Worm (Caenorhabditis elegans): Measurements from ENCODE around the gene C11D2.3.

The C11D2.3 gene

ce11 chrIV:6151513-6151912, at the start of gene C11D2.3:
Gene C11D2.3 (plus strand): TSS chrIV:6151813.
- TF ChIP-seq pes-1 (GFP tag; IDR thresholded peaks at IDR 0.05) (no peak), B0310.2 (tag; optimal IDR thresholded peaks at IDR 0.05) (no peak), ama-1 (optimal IDR thresholded peaks at IDR 0.05) (no peak), F13C5.2 (tag; optimal IDR thresholded peaks at IDR 0.05) (no peak), hmbx-1 (tag; optimal IDR thresholded peaks at IDR 0.05) (no peak)

- no peak for TF ChIP-seq ceh-13 (GFP tag; optimal IDR thresholded peaks at IDR 0.05)
Observed at ce11 chrIV:6104446-6104845, 47.2 kb upstream of the C11D2.3 start.

- TF ChIP-seq sea-1 (GFP tag; conservative IDR thresholded peaks at IDR 0.05) (no peak), tbx-37 (GFP tag; conservative IDR thresholded peaks at IDR 0.05) (no peak), ceh-13 (GFP tag; optimal IDR thresholded peaks at IDR 0.05) (no peak), ets-7 (tag; optimal IDR thresholded peaks at IDR 0.05) (no peak), ceh-36 (tag; optimal IDR thresholded peaks at IDR 0.05) (no peak), scrt-1 (GFP tag; IDR thresholded peaks at IDR 0.05) (no peak), ama-1 (optimal IDR thresholded peaks at IDR 0.05) (no peak), aly-1 (tag; optimal IDR thresholded peaks at IDR 0.05) (no peak), hnd-1 (tag; optimal IDR thresholded peaks at IDR 0.05) (no peak), pes-1 (GFP tag; IDR thresholded peaks at IDR 0.05) (no peak), tbx-11 (GFP tag; IDR thresholded peaks at IDR 0.05) (no peak), tra-4 (tag; optimal IDR thresholded peaks at IDR 0.05) (no peak), flt-1 (GFP tag; IDR thresholded peaks at IDR 0.05) (no peak), F13C5.2 (tag; optimal IDR thresholded peaks at IDR 0.05) (no peak), B0310.2 (tag; optimal IDR thresholded peaks at IDR 0.05) (no peak)
Observed at ce11 chrIV:6108665-6109064, 42.9 kb upstream of the C11D2.3 start.

- TF ChIP-seq tra-4 (tag; optimal IDR thresholded peaks at IDR 0.05) (no peak), F13C5.2 (tag; optimal IDR thresholded peaks at IDR 0.05) (no peak), flt-1 (GFP tag; IDR thresholded peaks at IDR 0.05) (no peak), tbx-11 (GFP tag; IDR thresholded peaks at IDR 0.05) (no peak), ceh-13 (GFP tag; optimal IDR thresholded peaks at IDR 0.05) (no peak), sea-1 (GFP tag; conservative IDR thresholded peaks at IDR 0.05) (no peak)
Observed at ce11 chrIV:6112291-6112690, 39.3 kb upstream of the C11D2.3 start, which contains the start of gene M03D4.3. Gene M03D4.3 (minus strand): TSS chrIV:6112391.

ce11 chrIV:6117741-6118265, 33.8 kb upstream of the C11D2.3 start, which contains the start of gene zen-4:
Gene zen-4 (plus strand): TSS chrIV:6118215.
- no peak for TF ChIP-seq ceh-13 (GFP tag; optimal IDR thresholded peaks at IDR 0.05)
- TF ChIP-seq pes-1 (GFP tag; IDR thresholded peaks at IDR 0.05) = peak; percentile 39; the same call in 1 of the 2 replicates

- TF ChIP-seq ama-1 (optimal IDR thresholded peaks at IDR 0.05) = no peak
- no peak for TF ChIP-seq hmg-4 (GFP tag; optimal IDR thresholded peaks at IDR 0.05)
- no peak for TF ChIP-seq ceh-36 (tag; optimal IDR thresholded peaks at IDR 0.05)
- no peak for TF ChIP-seq hnd-1 (tag; optimal IDR thresholded peaks at IDR 0.05)
Observed at ce11 chrIV:6127252-6127930, 24.2 kb upstream of the C11D2.3 start, which contains the start of gene M03D4.4. Gene M03D4.4 (minus strand): TSS chrIV:6127302.

- TF ChIP-seq hnd-1 (tag; optimal IDR thresholded peaks at IDR 0.05) = no peak
- TF ChIP-seq ceh-13 (GFP tag; optimal IDR thresholded peaks at IDR 0.05) = no peak
- TF ChIP-seq ets-7 (tag; optimal IDR thresholded peaks at IDR 0.05) = no peak
- TF ChIP-seq scrt-1 (GFP tag; IDR thresholded peaks at IDR 0.05) = no peak
Observed at ce11 chrIV:6130437-6130836, 21.2 kb upstream of the C11D2.3 start.

ce11 chrIV:6134639-6135038, 17.0 kb upstream of the C11D2.3 start:
- TF ChIP-seq scrt-1 (GFP tag; IDR thresholded peaks at IDR 0.05) (no peak), pes-1 (GFP tag; IDR thresholded peaks at IDR 0.05) (no peak), hnd-1 (tag; optimal IDR thresholded peaks at IDR 0.05) (no peak), tra-4 (tag; optimal IDR thresholded peaks at IDR 0.05) (no peak), aly-1 (tag; optimal IDR thresholded peaks at IDR 0.05) (no peak), tbx-37 (GFP tag; conservative IDR thresholded peaks at IDR 0.05) (no peak), flt-1 (GFP tag; IDR thresholded peaks at IDR 0.05) (no peak), tbx-11 (GFP tag; IDR thresholded peaks at IDR 0.05) (no peak)

ce11 chrIV:6135592-6135991, 16.0 kb upstream of the C11D2.3 start:
- TF ChIP-seq tbx-11 (GFP tag; IDR thresholded peaks at IDR 0.05) = no peak
- no peak for TF ChIP-seq sea-1 (GFP tag; conservative IDR thresholded peaks at IDR 0.05)
- no peak for TF ChIP-seq ets-7 (tag; optimal IDR thresholded peaks at IDR 0.05)
- TF ChIP-seq B0310.2 (tag; optimal IDR thresholded peaks at IDR 0.05) = no peak
- TF ChIP-seq hnd-1 (tag; optimal IDR thresholded peaks at IDR 0.05) = no peak
- no peak for TF ChIP-seq flt-1 (GFP tag; IDR thresholded peaks at IDR 0.05)
- no peak for TF ChIP-seq F13C5.2 (tag; optimal IDR thresholded peaks at IDR 0.05)
- no peak for TF ChIP-seq pes-1 (GFP tag; IDR thresholded peaks at IDR 0.05)
- no peak for TF ChIP-seq hmbx-1 (tag; optimal IDR thresholded peaks at IDR 0.05)
- TF ChIP-seq ama-1 (optimal IDR thresholded peaks at IDR 0.05) = no peak
- TF ChIP-seq ceh-13 (GFP tag; optimal IDR thresholded peaks at IDR 0.05) = no peak
- TF ChIP-seq aly-1 (tag; optimal IDR thresholded peaks at IDR 0.05) = no peak
- no peak for TF ChIP-seq tra-4 (tag; optimal IDR thresholded peaks at IDR 0.05)
